Fruit fly (Drosophila melanogaster) whole organism, adult: ENCODE data around the gene CG5245.

Experiments
- CG11617 ChIP-seq: fragments of 200-800 bp; sonication (Bioruptor generic); optimal IDR thresholded peaks from 2 replicates; lab custom pipeline; 2017; ENCODE audit warnings: mild to moderate bottlenecking, missing biosample characterization, missing genetic modification reagents, missing genetic modification characterization
- CG1620 ChIP-seq: fragments of 200-800 bp; sonication (Bioruptor generic); optimal IDR thresholded peaks from 2 replicates; lab custom pipeline; 2016; ENCODE audit warnings: missing biosample characterization, missing genetic modification characterization
- Mnt ChIP-seq: fragments of 200-800 bp; sonication (Bioruptor generic); optimal IDR thresholded peaks from 2 replicates; lab custom pipeline; 2016; ENCODE audit warnings: missing biosample characterization, mild to moderate bottlenecking, missing genetic modification characterization
- pad ChIP-seq: fragments of 200-800 bp; sonication (Bioruptor generic); optimal IDR thresholded peaks from 3 replicates; lab custom pipeline; 2017; ENCODE audit warnings: missing biosample characterization, missing genetic modification characterization, mild to moderate bottlenecking, moderate library complexity, missing genetic modification reagents
- toe ChIP-seq: fragments of 200-800 bp; sonication (Bioruptor generic); optimal IDR thresholded peaks from 2 replicates; lab custom pipeline; 2016; ENCODE audit warnings: missing biosample characterization, missing genetic modification characterization

DNA sequence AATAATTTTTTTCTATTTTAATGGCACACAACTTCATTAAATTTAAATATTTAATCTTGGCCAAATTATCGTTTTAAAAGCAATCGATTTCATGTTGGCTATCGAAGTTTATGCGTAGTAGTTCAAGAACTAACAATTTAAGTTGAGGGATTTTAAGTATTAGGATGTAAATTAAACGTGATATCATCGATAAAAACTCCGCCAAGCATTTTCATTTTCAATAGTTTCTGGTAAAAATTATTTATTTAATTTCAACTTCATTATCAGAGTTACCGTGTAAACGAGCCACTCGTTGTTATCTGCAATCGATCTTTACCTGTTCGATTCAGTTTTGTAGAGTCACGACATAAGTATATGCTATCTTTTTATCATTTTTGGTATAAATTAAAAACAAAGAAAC is 26.4 kb upstream of the CG5245 start:
- TF ChIP-seq CG1620 (GFP tag; lab: Kevin White, UChicago) (peak; percentile 86), Mnt (GFP tag; lab: Kevin White, UChicago) (peak; percentile 91), toe (GFP tag; lab: Kevin White, UChicago) (peak; percentile 96), CG11617 (peak; percentile 97), pad (peak; percentile 87)
